Worm (Caenorhabditis elegans): ENCODE measurements around the gene ndx-9.

- TF ChIP-seq ama-1 (optimal IDR thresholded peaks at IDR 0.05) (no peak), sea-1 (GFP tag; conservative IDR thresholded peaks at IDR 0.05) (no peak), aly-1 (tag; optimal IDR thresholded peaks at IDR 0.05) (no peak), flt-1 (GFP tag; IDR thresholded peaks at IDR 0.05) (no peak), scrt-1 (GFP tag; IDR thresholded peaks at IDR 0.05) (no peak), ceh-13 (GFP tag; optimal IDR thresholded peaks at IDR 0.05) (no peak), tra-4 (tag; optimal IDR thresholded peaks at IDR 0.05) (no peak), hnd-1 (tag; optimal IDR thresholded peaks at IDR 0.05) (no peak), hmg-4 (GFP tag; optimal IDR thresholded peaks at IDR 0.05) (no peak), ceh-36 (tag; optimal IDR thresholded peaks at IDR 0.05) (no peak), ets-7 (tag; optimal IDR thresholded peaks at IDR 0.05) (no peak), hmbx-1 (tag; optimal IDR thresholded peaks at IDR 0.05) (no peak), B0310.2 (tag; optimal IDR thresholded peaks at IDR 0.05) (no peak), pes-1 (GFP tag; IDR thresholded peaks at IDR 0.05) (no peak)
Observed at ce11 chrIV:11009928-11010327, 1.9 kb downstream of the ndx-9 start.
